Worm (Caenorhabditis elegans): ENCODE measurements around the gene emb-5.

ce11 chrIII:4723922-4724321 lies 3.5 kb upstream of the emb-5 start:
- TF ChIP-seq blmp-1 (tag; optimal IDR thresholded peaks at IDR 0.05) (no peak), lsy-2 (tag; optimal IDR thresholded peaks at IDR 0.05) (no peak), nhr-28 (tag; optimal IDR thresholded peaks at IDR 0.05) (no peak), ztf-11 (tag; optimal IDR thresholded peaks at IDR 0.05) (no peak), mab-5 (tag; optimal IDR thresholded peaks at IDR 0.05) (no peak)
